Fruit fly (Drosophila melanogaster) whole organism, embryonic: ENCODE measurements around the gene Mic26-27.

Experiments used
- Abd-B ChIP-seq: fragments of 200-800 bp; sonication (Bioruptor generic); optimal IDR thresholded peaks from 2 replicates; lab custom pipeline; 2018; ENCODE audit warnings: missing biosample characterization, mild to moderate bottlenecking, missing genetic modification characterization, moderate library complexity
- Blimp-1 ChIP-seq: fragments of 200-800 bp; sonication (Bioruptor generic); optimal IDR thresholded peaks from 3 replicates; lab custom pipeline; 2018; ENCODE audit warnings: missing biosample characterization, missing genetic modification characterization, mild to moderate bottlenecking, moderate library complexity, missing genetic modification reagents
- CG10267 ChIP-seq: fragments of 200-800 bp; sonication (Bioruptor generic); optimal IDR thresholded peaks from 2 replicates; lab custom pipeline; 2018; ENCODE audit warnings: missing biosample characterization, mild to moderate bottlenecking, missing genetic modification characterization, moderate library complexity
- CG11696 ChIP-seq: fragments of 200-800 bp; sonication (Bioruptor generic); IDR thresholded peaks from 2 replicates; pipeline ENCODE4 v1.3.6; 2022; ENCODE audit warnings: missing biosample characterization, missing genetic modification characterization
- CG13287 ChIP-seq: fragments of 200-800 bp; sonication (Bioruptor generic); IDR thresholded peaks from 2 replicates; pipeline ENCODE4 v1.3.6; 2022; ENCODE audit warnings: missing biosample characterization, missing genetic modification characterization; ENCODE audit not compliant: partially characterized antibody
- CG13775 ChIP-seq: fragments of 200-800 bp; sonication (Bioruptor generic); optimal IDR thresholded peaks from 3 replicates; lab custom pipeline; 2017; ENCODE audit warnings: missing biosample characterization, mild to moderate bottlenecking, missing genetic modification characterization
- CG13894 ChIP-seq: fragments of 200-800 bp; sonication (Bioruptor generic); optimal IDR thresholded peaks from 3 replicates; lab custom pipeline; 2018; ENCODE audit warnings: missing biosample characterization, mild to moderate bottlenecking, missing genetic modification characterization, moderate library complexity
- CG14965 ChIP-seq: fragments of 200-800 bp; sonication (Bioruptor generic); optimal IDR thresholded peaks from 2 replicates; lab custom pipeline; 2016; ENCODE audit warnings: missing biosample characterization, missing genetic modification characterization, borderline replicate concordance
- CG17186 ChIP-seq: fragments of 200-800 bp; sonication (Bioruptor generic); optimal IDR thresholded peaks from 3 replicates; lab custom pipeline; 2017; ENCODE audit warnings: missing biosample characterization, missing genetic modification reagents, missing genetic modification characterization
- CG17359 ChIP-seq: fragments of 200-800 bp; sonication (Bioruptor generic); optimal IDR thresholded peaks from 3 replicates; lab custom pipeline; 2018; ENCODE audit warnings: missing biosample characterization, mild to moderate bottlenecking, missing genetic modification characterization, moderate library complexity
- CG17802 ChIP-seq: fragments of 200-800 bp; sonication (Bioruptor generic); optimal IDR thresholded peaks from 2 replicates; lab custom pipeline; 2018; ENCODE audit warnings: missing biosample characterization, mild to moderate bottlenecking, missing genetic modification characterization, moderate library complexity
- CG30403 ChIP-seq: fragments of 200-800 bp; sonication (Bioruptor generic); optimal IDR thresholded peaks from 3 replicates; lab custom pipeline; 2016; ENCODE audit warnings: missing biosample characterization, missing genetic modification characterization
- CG32532 ChIP-seq: fragments of 200-800 bp; sonication (Bioruptor generic); IDR thresholded peaks from 2 replicates; pipeline ENCODE4 v1.3.6; 2022; ENCODE audit warnings: missing biosample characterization, missing genetic modification characterization
- CG34224 ChIP-seq: fragments of 200-800 bp; sonication (Bioruptor generic); IDR thresholded peaks from 3 replicates; pipeline ENCODE4 v1.3.6; 2022; ENCODE audit warnings: missing biosample characterization, missing genetic modification characterization; ENCODE audit not compliant: partially characterized antibody
- CG4617 ChIP-seq: fragments of 200-800 bp; sonication (Bioruptor generic); optimal IDR thresholded peaks from 3 replicates; lab custom pipeline; 2016; ENCODE audit warnings: missing biosample characterization, missing genetic modification characterization, borderline replicate concordance
- CG7987 ChIP-seq: fragments of 200-800 bp; sonication (Bioruptor generic); optimal IDR thresholded peaks from 2 replicates; lab custom pipeline; 2018; ENCODE audit warnings: missing biosample characterization, mild to moderate bottlenecking, missing genetic modification characterization, moderate library complexity
- CG8478 ChIP-seq: fragments of >200 bp; optimal IDR thresholded peaks from 2 replicates; lab custom pipeline; 2018
- CTCF ChIP-seq: fragments of 200-800 bp; sonication (Bioruptor generic); optimal IDR thresholded peaks from 2 replicates; lab custom pipeline; 2017; ENCODE audit warnings: missing biosample characterization, mild to moderate bottlenecking, missing genetic modification characterization, moderate library complexity
- Chrac-16 ChIP-seq: fragments of 200-800 bp; sonication (Bioruptor generic); optimal IDR thresholded peaks from 3 replicates; lab custom pipeline; 2016; ENCODE audit warnings: missing biosample characterization, missing genetic modification characterization
- CoRest ChIP-seq: fragments of 200-800 bp; sonication (Bioruptor generic); optimal IDR thresholded peaks from 3 replicates; lab custom pipeline; 2018; ENCODE audit warnings: missing biosample characterization, mild to moderate bottlenecking, missing genetic modification characterization, moderate library complexity
- Dll ChIP-seq: fragments of 200-800 bp; sonication (Bioruptor generic); IDR thresholded peaks from 4 replicates; pipeline ENCODE4 v1.3.6; 2022; ENCODE audit warnings: missing biosample characterization, missing genetic modification characterization; ENCODE audit not compliant: partially characterized antibody
- Dp ChIP-seq: fragments of 200-800 bp; sonication (Bioruptor generic); optimal IDR thresholded peaks from 2 replicates; lab custom pipeline; 2018; ENCODE audit warnings: missing biosample characterization, mild to moderate bottlenecking, missing genetic modification characterization, moderate library complexity
- E2f2 ChIP-seq: fragments of 200-800 bp; sonication (Bioruptor generic); IDR thresholded peaks from 2 replicates; pipeline ENCODE4 v1.3.6; 2022; ENCODE audit warnings: missing biosample characterization, missing genetic modification characterization
- Eip74EF ChIP-seq, 2 experiments: fragments of 200-800 bp in 1 of 2; fragments of >200 bp in 1 of 2; sonication (Bioruptor generic) in 1 of 2; optimal IDR thresholded peaks; 2 replicates each; lab custom pipeline; 2017 to 2019; ENCODE audit warnings: missing biosample characterization in 2 of 2, missing genetic modification characterization in 2 of 2, mild to moderate bottlenecking in 1 of 2, moderate library complexity in 1 of 2
- Gsc ChIP-seq: fragments of 200-800 bp; sonication (Bioruptor generic); IDR thresholded peaks from 2 replicates; pipeline ENCODE4 v1.3.6; 2022; ENCODE audit warnings: missing biosample characterization, missing genetic modification characterization
- Kr ChIP-seq: fragments of 200-800 bp; sonication (Bioruptor generic); optimal IDR thresholded peaks from 2 replicates; lab custom pipeline; 2017; ENCODE audit warnings: missing biosample characterization, mild to moderate bottlenecking, missing genetic modification characterization
- Oaz ChIP-seq: fragments of 200-800 bp; sonication (Bioruptor generic); IDR thresholded peaks from 2 replicates; pipeline ENCODE4 v1.3.6; 2022; ENCODE audit warnings: missing biosample characterization, missing genetic modification characterization
- Opbp ChIP-seq: fragments of 200-800 bp; sonication (Bioruptor generic); IDR thresholded peaks from 3 replicates; pipeline ENCODE4 v1.3.6; 2022; ENCODE audit warnings: missing biosample characterization, missing genetic modification characterization; ENCODE audit not compliant: partially characterized antibody
- Ptx1 ChIP-seq: fragments of 200-800 bp; sonication (Bioruptor generic); IDR thresholded peaks from 2 replicates; pipeline ENCODE4 v1.3.6; 2022; ENCODE audit warnings: missing biosample characterization, missing genetic modification characterization
- ac ChIP-seq: fragments of 200-800 bp; sonication (Bioruptor generic); optimal IDR thresholded peaks from 3 replicates; lab custom pipeline; 2017; ENCODE audit warnings: missing biosample characterization, mild to moderate bottlenecking, missing genetic modification characterization
- amos ChIP-seq: fragments of 200-800 bp; sonication (Bioruptor generic); IDR thresholded peaks from 2 replicates; pipeline ENCODE4 v1.3.6; 2022; ENCODE audit warnings: missing biosample characterization, missing genetic modification characterization; ENCODE audit not compliant: partially characterized antibody
- ci ChIP-seq: fragments of 200-800 bp; sonication (Bioruptor generic); IDR thresholded peaks from 3 replicates; pipeline ENCODE4 v1.3.6; 2022; ENCODE audit warnings: missing biosample characterization, missing genetic modification characterization
- crol ChIP-seq: fragments of 200-800 bp; sonication (Bioruptor generic); IDR thresholded peaks from 2 replicates; pipeline ENCODE4 v1.3.6; 2022; ENCODE audit warnings: missing biosample characterization, missing genetic modification characterization
- dmrt11E ChIP-seq: fragments of 200-800 bp; sonication (Bioruptor generic); optimal IDR thresholded peaks from 3 replicates; lab custom pipeline; 2018; ENCODE audit warnings: missing biosample characterization, mild to moderate bottlenecking, missing genetic modification characterization, moderate library complexity
- ems ChIP-seq: fragments of 200-800 bp; sonication (Bioruptor generic); optimal IDR thresholded peaks from 3 replicates; lab custom pipeline; 2016; ENCODE audit warnings: missing biosample characterization, missing genetic modification characterization
- gfzf ChIP-seq: fragments of 200-800 bp; sonication (Bioruptor generic); optimal IDR thresholded peaks from 2 replicates; lab custom pipeline; 2016; ENCODE audit warnings: missing biosample characterization, mild to moderate bottlenecking, missing genetic modification characterization, moderate library complexity
- inv ChIP-seq: fragments of 200-800 bp; sonication (Bioruptor generic); IDR thresholded peaks from 2 replicates; pipeline ENCODE4 v1.3.6; 2022; ENCODE audit warnings: missing biosample characterization, missing genetic modification characterization; ENCODE audit not compliant: partially characterized antibody
- klu ChIP-seq: fragments of 200-800 bp; sonication (Bioruptor generic); IDR thresholded peaks from 2 replicates; pipeline ENCODE4 v1.3.6; 2022; ENCODE audit warnings: missing biosample characterization, missing genetic modification characterization
- lilli ChIP-seq: fragments of 200-800 bp; sonication (Bioruptor generic); optimal IDR thresholded peaks from 3 replicates; lab custom pipeline; 2016; ENCODE audit warnings: missing biosample characterization, missing genetic modification characterization
- luna ChIP-seq: fragments of 200-800 bp; sonication (Bioruptor generic); optimal IDR thresholded peaks from 2 replicates; lab custom pipeline; 2016; ENCODE audit warnings: missing biosample characterization, missing genetic modification characterization
- nerfin-2 ChIP-seq: fragments of 200-800 bp; sonication (Bioruptor generic); IDR thresholded peaks from 2 replicates; pipeline ENCODE4 v1.3.6; 2022; ENCODE audit warnings: missing biosample characterization, missing genetic modification characterization; ENCODE audit not compliant: partially characterized antibody
- pita ChIP-seq: fragments of 200-800 bp; sonication (Bioruptor generic); optimal IDR thresholded peaks from 2 replicates; lab custom pipeline; 2017; ENCODE audit warnings: missing biosample characterization, mild to moderate bottlenecking, missing genetic modification characterization
- slou ChIP-seq: fragments of 200-800 bp; sonication (Bioruptor generic); optimal IDR thresholded peaks from 3 replicates; lab custom pipeline; 2016; ENCODE audit warnings: missing biosample characterization, missing genetic modification characterization
- slp2 ChIP-seq: fragments of 200-800 bp; sonication (Bioruptor generic); optimal IDR thresholded peaks from 2 replicates; lab custom pipeline; 2016; ENCODE audit warnings: missing biosample characterization, missing genetic modification characterization
- sob ChIP-seq: fragments of 200-800 bp; sonication (Bioruptor generic); IDR thresholded peaks from 2 replicates; pipeline ENCODE4 v1.3.6; 2022; ENCODE audit warnings: missing biosample characterization, missing genetic modification characterization
- tna ChIP-seq: fragments of 200-800 bp; sonication (Bioruptor generic); IDR thresholded peaks from 2 replicates; pipeline ENCODE4 v1.3.6; 2022; ENCODE audit warnings: missing biosample characterization, missing genetic modification characterization; ENCODE audit not compliant: partially characterized antibody
- vnd ChIP-seq: fragments of 200-800 bp; sonication (Bioruptor generic); IDR thresholded peaks from 3 replicates; pipeline ENCODE4 v1.3.6; 2022; ENCODE audit warnings: missing biosample characterization, missing genetic modification characterization; ENCODE audit not compliant: partially characterized antibody

Gene Mic26-27

dm6 chr3R:16098333-16099267 is 48.1 kb downstream of the Mic26-27 start, which contains the start of the genes Mhcl and Akt (continued):
- TF ChIP-seq CG13287 (GFP tag; lab: Robert Waterston, UW): peak; percentile 52
- no peak for TF ChIP-seq CG11696
- TF ChIP-seq lilli: peak; percentile 32
- TF ChIP-seq CG13894 (tag; lab: Kevin White, UChicago): peak; percentile 36
- peak; percentile 67; the same call in 3 of the 4 replicates for TF ChIP-seq Dll (GFP tag; lab: Robert Waterston, UW)
- peak; percentile 46; the same call in 1 of the 2 replicates for TF ChIP-seq Ptx1 (GFP tag; lab: Robert Waterston, UW)
- peak; percentile 62; the same call in 2 of the 3 replicates for TF ChIP-seq vnd
- peak; percentile 17 for TF ChIP-seq Chrac-16 (GFP tag; lab: Kevin White, UChicago)
- TF ChIP-seq nerfin-2: 0 out of 2 replicates have a peak, but pooled peaks have one; percentile 9
- peak; percentile 95 for TF ChIP-seq CG17802
- no peak for TF ChIP-seq crol
- TF ChIP-seq klu (GFP tag; lab: Robert Waterston, UW): no peak
- peak; percentile 26 for TF ChIP-seq CTCF
- no peak for TF ChIP-seq Gsc (GFP tag; lab: Robert Waterston, UW)
- TF ChIP-seq CG4617: peak; percentile 60
- TF ChIP-seq Dp (GFP tag; lab: Kevin White, UChicago): peak; percentile 53
- 0 out of 3 replicates have a peak, but pooled peaks have one; percentile 10 for TF ChIP-seq ci (GFP tag; lab: Robert Waterston, UW)
- no peak for TF ChIP-seq Oaz (GFP tag; lab: Robert Waterston, UW)
- no peak for TF ChIP-seq sob
- TF ChIP-seq CG7987: no peak
- peak; percentile 50 for TF ChIP-seq CG17186 (GFP tag; lab: Kevin White, UChicago)
- no peak for TF ChIP-seq CG14965 (GFP tag; lab: Kevin White, UChicago)
- peak; percentile 10 for TF ChIP-seq slou
- peak; percentile 12 for TF ChIP-seq dmrt11E (tag; lab: Kevin White, UChicago)
- TF ChIP-seq Abd-B (GFP tag; lab: Kevin White, UChicago): peak; percentile 47
- TF ChIP-seq CG34224 (GFP tag; lab: Robert Waterston, UW): 0 out of 3 replicates have a peak, but pooled peaks have one; percentile 13
- TF ChIP-seq ems (GFP tag; lab: Kevin White, UChicago): peak; percentile 19
- TF ChIP-seq inv: peak; percentile 63; the same call in 1 of the 2 replicates
- TF ChIP-seq Blimp-1 (GFP tag; lab: Kevin White, UChicago): peak; percentile 29
- TF ChIP-seq CG8478: peak; percentile 23
- peak; percentile 37 for TF ChIP-seq CG13775 (GFP tag; lab: Kevin White, UChicago)
- no peak for TF ChIP-seq ac (GFP tag; lab: Kevin White, UChicago)
- no peak for TF ChIP-seq luna (GFP tag; lab: Kevin White, UChicago)
- TF ChIP-seq CG17359 (tag; lab: Kevin White, UChicago): peak; percentile 15
- peak; percentile 52 for TF ChIP-seq CoRest (tag; lab: Kevin White, UChicago)
- no peak for TF ChIP-seq slp2 (GFP tag; lab: Kevin White, UChicago)
- TF ChIP-seq gfzf (GFP tag; lab: Kevin White, UChicago): peak; percentile 90
- peak; percentile 62 for TF ChIP-seq pita (GFP tag; lab: Kevin White, UChicago)
- TF ChIP-seq Eip74EF (GFP tag; optimal IDR thresholded peaks at IDR 0.05; lab: Kevin White, UChicago): no peak
- peak; percentile 70 for TF ChIP-seq amos (GFP tag; lab: Robert Waterston, UW)
- no peak for TF ChIP-seq Kr (GFP tag; lab: Kevin White, UChicago)
- peak; percentile 58; the same call in 2 of the 3 replicates for TF ChIP-seq Opbp (GFP tag; lab: Robert Waterston, UW)
- TF ChIP-seq CG32532: peak; percentile 53
- TF ChIP-seq CG30403: peak; percentile 15
- peak; percentile 38; the same call in 1 of the 2 replicates for TF ChIP-seq tna (GFP tag; lab: Robert Waterston, UW)
- peak; percentile 63 for TF ChIP-seq E2f2 (GFP tag; lab: Robert Waterston, UW)
- peak; percentile 67 for TF ChIP-seq CG10267
